Worm (Caenorhabditis elegans) whole organism, L2 larva: ENCODE results near the gene lys-5.

Experiments used
- lsy-2 ChIP-seq, 2 experiments: fragments of 150-350 bp in 1 of 2; sonication (generic microtip) in 1 of 2; optimal IDR thresholded peaks; 2 replicates each; lab custom pipeline; 2014 to 2017; ENCODE audit warnings: missing biosample characterization in 2 of 2, missing genetic modification characterization in 2 of 2
- nhr-12 ChIP-seq: fragments of 150-350 bp; optimal IDR thresholded peaks from 2 replicates; lab custom pipeline; 2014; ENCODE audit warnings: missing biosample characterization, missing genetic modification characterization

DNA sequence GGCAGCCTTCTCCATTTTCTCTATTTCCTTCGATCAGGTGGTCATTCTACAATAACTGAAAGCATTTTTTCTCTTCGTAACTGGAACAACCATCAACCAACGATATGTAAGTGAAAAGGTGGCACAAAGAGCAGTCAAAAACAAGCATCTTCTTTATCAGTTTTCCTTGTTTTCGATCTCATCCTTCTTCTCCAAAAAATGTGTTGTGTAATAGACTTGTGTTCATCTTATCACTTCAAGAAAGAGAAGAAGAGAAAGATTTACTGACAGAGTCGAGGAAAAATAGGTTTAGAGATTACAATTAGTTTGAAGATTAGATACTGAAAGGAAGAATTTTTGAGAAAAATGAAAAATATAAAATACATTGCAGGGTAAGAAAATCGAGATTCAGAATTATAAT is 20.0 kb upstream of the lys-5 start:
- TF ChIP-seq nhr-12, result no peak
- peak in 1 of 2 experiments; percentile 7 for TF ChIP-seq lsy-2 (tag; optimal IDR thresholded peaks at IDR 0.05; lab: Kevin White, UChicago)
